Fruit fly (Drosophila melanogaster) whole organism, pupa: ENCODE measurements around the gene tex.

Experiments used
- CG10348 ChIP-seq: fragments of 200-800 bp; sonication (Bioruptor generic); IDR thresholded peaks from 2 replicates; pipeline ENCODE4 v1.3.6; 2022; ENCODE audit warnings: missing biosample characterization, missing genetic modification characterization
- CG12605 ChIP-seq: fragments of 200-800 bp; sonication (Bioruptor generic); IDR thresholded peaks from 2 replicates; pipeline ENCODE4 v1.3.6; 2022; ENCODE audit warnings: missing biosample characterization, missing genetic modification characterization
- CG13204 ChIP-seq: fragments of 200-800 bp; sonication (Bioruptor generic); optimal IDR thresholded peaks from 2 replicates; lab custom pipeline; 2018; ENCODE audit warnings: missing biosample characterization, mild to moderate bottlenecking, missing genetic modification characterization, moderate library complexity
- CG14655 ChIP-seq: fragments of 200-800 bp; sonication (Bioruptor generic); optimal IDR thresholded peaks from 3 replicates; lab custom pipeline; 2017; ENCODE audit warnings: mild to moderate bottlenecking, missing biosample characterization, missing genetic modification reagents, missing genetic modification characterization
- CG15710 ChIP-seq: fragments of 200-800 bp; sonication (Bioruptor generic); optimal IDR thresholded peaks from 2 replicates; lab custom pipeline; 2018; ENCODE audit warnings: missing biosample characterization, mild to moderate bottlenecking, missing genetic modification characterization, moderate library complexity
- CG17806 ChIP-seq: fragments of 200-800 bp; sonication (Bioruptor generic); optimal IDR thresholded peaks from 2 replicates; lab custom pipeline; 2018; ENCODE audit warnings: missing biosample characterization, mild to moderate bottlenecking, missing genetic modification characterization, moderate library complexity
- CG32121 ChIP-seq: fragments of 200-800 bp; sonication (Bioruptor generic); IDR thresholded peaks from 2 replicates; pipeline ENCODE4 v1.3.6; 2022; ENCODE audit warnings: missing biosample characterization, missing genetic modification characterization
- CG34367 ChIP-seq: fragments of 200-800 bp; sonication (Bioruptor generic); optimal IDR thresholded peaks from 2 replicates; lab custom pipeline; 2018; ENCODE audit warnings: missing biosample characterization, mild to moderate bottlenecking, missing genetic modification characterization
- CG4496 ChIP-seq: fragments of 200-800 bp; sonication (Bioruptor generic); IDR thresholded peaks from 3 replicates; pipeline ENCODE4 v1.3.6; 2022; ENCODE audit warnings: missing biosample characterization, missing genetic modification characterization
- CG8159 ChIP-seq: fragments of 200-800 bp; sonication (Bioruptor generic); optimal IDR thresholded peaks from 3 replicates; lab custom pipeline; 2018; ENCODE audit warnings: missing biosample characterization, mild to moderate bottlenecking, missing genetic modification characterization, moderate library complexity
- CG8301 ChIP-seq: fragments of 200-800 bp; sonication (Bioruptor generic); optimal IDR thresholded peaks from 2 replicates; lab custom pipeline; 2018; ENCODE audit warnings: missing biosample characterization, mild to moderate bottlenecking, missing genetic modification characterization
- CG9948 ChIP-seq: fragments of 200-800 bp; sonication (Bioruptor generic); optimal IDR thresholded peaks from 2 replicates; lab custom pipeline; 2018; ENCODE audit warnings: missing biosample characterization, mild to moderate bottlenecking, missing genetic modification characterization, moderate library complexity
- D1 ChIP-seq: fragments of 200-800 bp; sonication (Bioruptor generic); optimal IDR thresholded peaks from 2 replicates; lab custom pipeline; 2018; ENCODE audit warnings: missing biosample characterization, mild to moderate bottlenecking, missing genetic modification characterization, moderate library complexity
- EcR ChIP-seq: fragments of 200-800 bp; sonication (Bioruptor generic); optimal IDR thresholded peaks from 3 replicates; lab custom pipeline; 2019; ENCODE audit warnings: missing biosample characterization, missing genetic modification characterization, mild to moderate bottlenecking, moderate library complexity, missing genetic modification reagents
- Ets98B ChIP-seq: fragments of 200-800 bp; sonication (Bioruptor generic); IDR thresholded peaks from 2 replicates; pipeline ENCODE4 v1.3.6; 2022; ENCODE audit warnings: missing biosample characterization, missing genetic modification characterization
- Pif1A ChIP-seq: fragments of 200-800 bp; sonication (Bioruptor generic); optimal IDR thresholded peaks from 3 replicates; lab custom pipeline; 2016; ENCODE audit warnings: missing biosample characterization, missing genetic modification characterization
- Pif1B ChIP-seq: fragments of 200-800 bp; sonication (Bioruptor generic); optimal IDR thresholded peaks from 3 replicates; lab custom pipeline; 2016; ENCODE audit warnings: missing biosample characterization, missing genetic modification characterization
- Snoo ChIP-seq: fragments of 200-800 bp; sonication (Bioruptor generic); optimal IDR thresholded peaks from 3 replicates; lab custom pipeline; 2017; ENCODE audit warnings: missing biosample characterization, mild to moderate bottlenecking, missing genetic modification characterization, inconsistent platforms
- fd96Ca ChIP-seq: fragments of 200-800 bp; sonication (Bioruptor generic); IDR thresholded peaks from 3 replicates; pipeline ENCODE4 v1.3.6; 2022; ENCODE audit warnings: missing biosample characterization, missing genetic modification characterization
- gl ChIP-seq: fragments of 200-800 bp; sonication (Bioruptor generic); optimal IDR thresholded peaks from 2 replicates; lab custom pipeline; 2018; ENCODE audit warnings: missing biosample characterization, mild to moderate bottlenecking, missing genetic modification characterization
- rn ChIP-seq: fragments of 200-800 bp; sonication (Bioruptor generic); IDR thresholded peaks from 2 replicates; pipeline ENCODE4 v1.3.6; 2022; ENCODE audit warnings: missing biosample characterization, missing genetic modification characterization

The tex gene

dm6 chr3R:8347835-8348234 is 39.4 kb upstream of the tex start:
- TF ChIP-seq CG32121 (GFP tag; lab: Robert Waterston, UW) (no peak), CG8159 (tag; lab: Kevin White, UChicago) (no peak), fd96Ca (no peak), CG17806 (tag; lab: Kevin White, UChicago) (no peak), rn (GFP tag; lab: Robert Waterston, UW) (no peak), CG12605 (GFP tag; lab: Robert Waterston, UW) (no peak), CG8301 (tag; lab: Kevin White, UChicago) (no peak), gl (tag; lab: Kevin White, UChicago) (no peak), CG14655 (GFP tag; lab: Kevin White, UChicago) (no peak), CG4496 (GFP tag; lab: Robert Waterston, UW) (no peak), CG34367 (no peak), CG10348 (GFP tag; lab: Robert Waterston, UW) (no peak), Pif1B (GFP tag; lab: Kevin White, UChicago) (no peak), D1 (tag; lab: Kevin White, UChicago) (no peak), Pif1A (GFP tag; lab: Kevin White, UChicago) (no peak), EcR (GFP tag; lab: Kevin White, UChicago) (no peak), CG9948 (tag; lab: Kevin White, UChicago) (no peak)

- no peak for TF ChIP-seq Pif1B (GFP tag; lab: Kevin White, UChicago)
- TF ChIP-seq CG10348 (GFP tag; lab: Robert Waterston, UW) = no peak
- no peak for TF ChIP-seq Pif1A (GFP tag; lab: Kevin White, UChicago)
- TF ChIP-seq CG14655 (GFP tag; lab: Kevin White, UChicago) = no peak
- no peak for TF ChIP-seq CG34367
- no peak for TF ChIP-seq CG12605 (GFP tag; lab: Robert Waterston, UW)
- TF ChIP-seq CG13204 (GFP tag; lab: Kevin White, UChicago) = no peak
- TF ChIP-seq CG4496 (GFP tag; lab: Robert Waterston, UW) = no peak
- no peak for TF ChIP-seq CG8301 (tag; lab: Kevin White, UChicago)
- TF ChIP-seq rn (GFP tag; lab: Robert Waterston, UW) = no peak
- no peak for TF ChIP-seq fd96Ca
- TF ChIP-seq Snoo (tag; lab: Kevin White, UChicago) = no peak
- TF ChIP-seq Ets98B (GFP tag; lab: Robert Waterston, UW) = no peak
- TF ChIP-seq CG15710 = no peak
- TF ChIP-seq gl (tag; lab: Kevin White, UChicago) = no peak
These were observed 38.8 kb upstream of the tex start, which contains the start of gene CG7352 for dm6 chr3R:8347279-8347678. CG7352 (plus strand) TSS chr3R:8347579.

- no peak for TF ChIP-seq fd96Ca
- no peak for TF ChIP-seq Pif1A (GFP tag; lab: Kevin White, UChicago)
- TF ChIP-seq CG8301 (tag; lab: Kevin White, UChicago) = no peak
These were observed 35.7 kb upstream of the tex start, which contains the start of gene DppIII for dm6 chr3R:8344174-8344573. DppIII (plus strand) TSS chr3R:8344400.

dm6 chr3R:8343251-8343744 is 34.9 kb upstream of the tex start, which contains the start of the genes PNKP and COX7AL:
PNKP (minus strand) TSS chr3R:8343516.
COX7AL (plus strand) TSS chr3R:8343669.
- no peak for TF ChIP-seq CG10348 (GFP tag; lab: Robert Waterston, UW)
- no peak for TF ChIP-seq Pif1B (GFP tag; lab: Kevin White, UChicago)
- no peak for TF ChIP-seq Snoo (tag; lab: Kevin White, UChicago)
- TF ChIP-seq CG9948 (tag; lab: Kevin White, UChicago) = no peak
- no peak for TF ChIP-seq Ets98B (GFP tag; lab: Robert Waterston, UW)
- TF ChIP-seq, all 21 proteins: peak for 0

dm6 chr3R:8340675-8341275 is 32.3 kb upstream of the tex start, which contains the start of the genes COX7A and Arl2:
COX7A (minus strand) TSS chr3R:8341043.
Arl2 (plus strand) TSS chr3R:8341100.
- TF ChIP-seq CG13204 (GFP tag; lab: Kevin White, UChicago) (no peak), Snoo (tag; lab: Kevin White, UChicago) (no peak), CG14655 (GFP tag; lab: Kevin White, UChicago) (no peak), D1 (tag; lab: Kevin White, UChicago) (no peak), CG8159 (tag; lab: Kevin White, UChicago) (no peak), Pif1B (GFP tag; lab: Kevin White, UChicago) (no peak), fd96Ca (no peak), CG10348 (GFP tag; lab: Robert Waterston, UW) (no peak), CG32121 (GFP tag; lab: Robert Waterston, UW) (no peak; the same call in 1 of the 2 replicates), CG15710 (no peak), CG34367 (no peak), CG12605 (GFP tag; lab: Robert Waterston, UW) (no peak), rn (GFP tag; lab: Robert Waterston, UW) (no peak), CG8301 (tag; lab: Kevin White, UChicago) (no peak), gl (tag; lab: Kevin White, UChicago) (no peak)

- TF ChIP-seq CG9948 (tag; lab: Kevin White, UChicago) (no peak), CG13204 (GFP tag; lab: Kevin White, UChicago) (no peak), CG10348 (GFP tag; lab: Robert Waterston, UW) (no peak), CG34367 (no peak), CG15710 (no peak), CG17806 (tag; lab: Kevin White, UChicago) (no peak), Pif1A (GFP tag; lab: Kevin White, UChicago) (no peak), CG14655 (GFP tag; lab: Kevin White, UChicago) (no peak), Ets98B (GFP tag; lab: Robert Waterston, UW) (no peak), CG8159 (tag; lab: Kevin White, UChicago) (no peak), Snoo (tag; lab: Kevin White, UChicago) (no peak), Pif1B (GFP tag; lab: Kevin White, UChicago) (no peak), gl (tag; lab: Kevin White, UChicago) (no peak), CG4496 (GFP tag; lab: Robert Waterston, UW) (no peak), rn (GFP tag; lab: Robert Waterston, UW) (no peak), CG12605 (GFP tag; lab: Robert Waterston, UW) (no peak), fd96Ca (no peak), CG8301 (tag; lab: Kevin White, UChicago) (no peak), D1 (tag; lab: Kevin White, UChicago) (no peak)
These were observed 27.6 kb upstream of the tex start for dm6 chr3R:8336012-8336567.
